Fruit fly (Drosophila melanogaster) Kc167 (cell line): Measurements from ENCODE around the gene Arpc1.

ENCODE experiments used
- Myc ChIP-seq: fragments of >200 bp; optimal IDR thresholded peaks from 2 replicates; lab custom pipeline; 2017; ENCODE audit warnings: missing external identifiers
- Sin3A ChIP-seq: fragments of >200 bp; optimal IDR thresholded peaks from 2 replicates; lab custom pipeline; 2018; ENCODE audit warnings: missing external identifiers
- h ChIP-seq: fragments of >200 bp; optimal IDR thresholded peaks from 3 replicates; lab custom pipeline; 2018; ENCODE audit warnings: missing external identifiers
- psq ChIP-seq: fragments of >200 bp; optimal IDR thresholded peaks from 2 replicates; lab custom pipeline; 2017; ENCODE audit warnings: missing external identifiers

DNA sequence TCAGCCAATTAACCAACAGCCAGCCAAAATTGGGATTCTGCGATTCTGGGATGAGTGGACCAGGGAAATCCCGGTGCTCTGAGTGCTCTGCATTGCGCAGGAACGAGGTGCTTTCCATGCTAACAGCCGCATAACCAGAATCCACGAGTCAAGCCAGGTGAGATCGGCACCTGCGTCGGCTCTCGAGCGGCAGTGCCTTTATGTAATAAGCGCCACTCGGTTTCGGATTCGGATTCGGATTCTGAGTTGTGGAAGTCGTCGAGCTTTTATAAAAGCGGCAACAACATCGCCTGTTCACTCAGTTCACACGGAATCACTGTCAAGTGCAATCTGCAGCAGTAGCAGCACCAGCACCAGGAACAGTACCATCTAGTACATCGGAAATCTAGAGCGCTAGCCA lies 8.6 kb downstream of the Arpc1 start, which contains the start of gene b:
- TF ChIP-seq Myc (lab: Kevin White, UChicago) (no peak), psq (no peak), Sin3A (lab: Kevin White, UChicago) (no peak), h (lab: Kevin White, UChicago) (no peak)
